Fruit fly (Drosophila melanogaster) whole organism, embryonic: ENCODE measurements around the gene CG14958.

Source experiments
- CG10267 ChIP-seq: fragments of 200-800 bp; sonication (Bioruptor generic); optimal IDR thresholded peaks from 2 replicates; lab custom pipeline; 2018; ENCODE audit warnings: missing biosample characterization, mild to moderate bottlenecking, missing genetic modification characterization, moderate library complexity
- CG12071 ChIP-seq: fragments of 200-800 bp; sonication (Bioruptor generic); optimal IDR thresholded peaks from 3 replicates; lab custom pipeline; 2018; ENCODE audit warnings: missing biosample characterization, mild to moderate bottlenecking, missing genetic modification characterization
- CG13424 ChIP-seq: fragments of 200-800 bp; sonication (Bioruptor generic); optimal IDR thresholded peaks from 2 replicates; lab custom pipeline; 2019; ENCODE audit warnings: missing biosample characterization, mild to moderate bottlenecking, missing genetic modification characterization, moderate library complexity
- CG15514 ChIP-seq: fragments of 200-800 bp; sonication (Bioruptor generic); optimal IDR thresholded peaks from 3 replicates; lab custom pipeline; 2017; ENCODE audit warnings: missing biosample characterization, missing genetic modification characterization, mild to moderate bottlenecking, moderate library complexity, missing genetic modification reagents
- CG15601 ChIP-seq: fragments of 200-800 bp; sonication (Bioruptor generic); optimal IDR thresholded peaks from 3 replicates; lab custom pipeline; 2019; ENCODE audit warnings: missing biosample characterization, mild to moderate bottlenecking, missing genetic modification characterization, moderate library complexity
- CG1602 ChIP-seq: fragments of 200-800 bp; sonication (Bioruptor generic); optimal IDR thresholded peaks from 3 replicates; lab custom pipeline; 2016; ENCODE audit warnings: missing biosample characterization, missing genetic modification characterization
- CG18599 ChIP-seq: fragments of 200-800 bp; sonication (Bioruptor generic); optimal IDR thresholded peaks from 3 replicates; lab custom pipeline; 2017; ENCODE audit warnings: missing biosample characterization, missing genetic modification characterization, mild to moderate bottlenecking, moderate library complexity, missing genetic modification reagents
- CG2129 ChIP-seq: fragments of 200-800 bp; sonication (Bioruptor generic); IDR thresholded peaks from 2 replicates; pipeline ENCODE4 v1.3.6; 2022; ENCODE audit warnings: missing biosample characterization, missing genetic modification characterization; ENCODE audit not compliant: partially characterized antibody
- CG2875 ChIP-seq: fragments of 200-800 bp; sonication (Bioruptor generic); optimal IDR thresholded peaks from 2 replicates; lab custom pipeline; 2017; ENCODE audit warnings: missing biosample characterization, mild to moderate bottlenecking, missing genetic modification characterization, missing genetic modification reagents
- CG33557 ChIP-seq: fragments of 200-800 bp; sonication (Bioruptor generic); optimal IDR thresholded peaks from 2 replicates; lab custom pipeline; 2019; ENCODE audit warnings: missing biosample characterization, mild to moderate bottlenecking, missing genetic modification characterization, moderate library complexity
- CG3407 ChIP-seq: fragments of 200-800 bp; sonication (Bioruptor generic); optimal IDR thresholded peaks from 2 replicates; lab custom pipeline; 2018; ENCODE audit warnings: missing biosample characterization, mild to moderate bottlenecking, missing genetic modification characterization
- CG3726 ChIP-seq: fragments of 200-800 bp; sonication (Bioruptor generic); IDR thresholded peaks from 3 replicates; pipeline ENCODE4, ENCODE4 v1.3.6; 2022; ENCODE audit warnings: missing biosample characterization, missing genetic modification characterization
- CG3847 ChIP-seq: fragments of 200-800 bp; sonication (Bioruptor generic); IDR thresholded peaks from 2 replicates; pipeline ENCODE4 v1.3.6; 2022; ENCODE audit warnings: missing biosample characterization, missing genetic modification characterization
- CG3995 ChIP-seq: fragments of 200-800 bp; sonication (Bioruptor generic); optimal IDR thresholded peaks from 3 replicates; lab custom pipeline; 2016; ENCODE audit warnings: missing biosample characterization, missing genetic modification characterization
- CG4424 ChIP-seq: fragments of 200-800 bp; sonication (Bioruptor generic); optimal IDR thresholded peaks from 3 replicates; lab custom pipeline; 2016; ENCODE audit warnings: missing biosample characterization, missing genetic modification characterization
- CG6689 ChIP-seq: fragments of 200-800 bp; sonication (Bioruptor generic); IDR thresholded peaks from 2 replicates; pipeline ENCODE4 v1.3.6; 2022; ENCODE audit warnings: missing biosample characterization, missing genetic modification characterization
- CG6813 ChIP-seq: fragments of 200-800 bp; sonication (Bioruptor generic); optimal IDR thresholded peaks from 2 replicates; lab custom pipeline; 2017; ENCODE audit warnings: missing biosample characterization, missing genetic modification characterization, mild to moderate bottlenecking, moderate library complexity, missing genetic modification reagents
- CG8944 ChIP-seq: fragments of 200-800 bp; sonication (Bioruptor generic); optimal IDR thresholded peaks from 3 replicates; lab custom pipeline; 2016; ENCODE audit warnings: missing biosample characterization, missing genetic modification characterization
- CG9797 ChIP-seq: fragments of 200-800 bp; sonication (Bioruptor generic); optimal IDR thresholded peaks from 3 replicates; lab custom pipeline; 2018; ENCODE audit warnings: missing biosample characterization, mild to moderate bottlenecking, missing genetic modification characterization
- Camta ChIP-seq: fragments of 200-800 bp; sonication (Bioruptor generic); optimal IDR thresholded peaks from 2 replicates; lab custom pipeline; 2016; ENCODE audit warnings: missing biosample characterization, missing genetic modification characterization
- Doc2 ChIP-seq: fragments of 200-800 bp; sonication (Bioruptor generic); IDR thresholded peaks from 2 replicates; pipeline ENCODE4 v1.3.6; 2022; ENCODE audit warnings: missing biosample characterization, missing genetic modification characterization
- HmgD ChIP-seq: fragments of 200-800 bp; sonication (Bioruptor generic); optimal IDR thresholded peaks from 3 replicates; lab custom pipeline; 2016; ENCODE audit warnings: missing biosample characterization, missing genetic modification characterization
- Lhr ChIP-seq: fragments of 200-800 bp; sonication (Bioruptor generic); optimal IDR thresholded peaks from 3 replicates; lab custom pipeline; 2017; ENCODE audit warnings: mild to moderate bottlenecking, missing biosample characterization, missing genetic modification reagents, missing genetic modification characterization
- Lpt ChIP-seq: fragments of >200 bp; optimal IDR thresholded peaks from 2 replicates; lab custom pipeline; 2018; ENCODE audit warnings: missing biosample characterization, missing genetic modification characterization
- MBD-R2 ChIP-seq: fragments of 200-800 bp; sonication (Bioruptor generic); IDR thresholded peaks from 2 replicates; pipeline ENCODE4 v1.3.6; 2022; ENCODE audit warnings: missing biosample characterization, missing genetic modification characterization
- MTF-1 ChIP-seq: fragments of 200-800 bp; sonication (Bioruptor generic); optimal IDR thresholded peaks from 2 replicates; lab custom pipeline; 2018; ENCODE audit warnings: missing biosample characterization, mild to moderate bottlenecking, missing genetic modification characterization, borderline replicate concordance
- Med ChIP-seq: fragments of 200-800 bp; sonication (Bioruptor generic); peaks from one replicate; lab custom pipeline; 2016; ENCODE audit warnings: missing biosample characterization, missing genetic modification characterization, mild to moderate bottlenecking, inconsistent platforms, moderate library complexity
- NC2β ChIP-seq: fragments of 200-800 bp; sonication (Bioruptor generic); optimal IDR thresholded peaks from 2 replicates; lab custom pipeline; 2016; ENCODE audit warnings: missing biosample characterization, missing genetic modification characterization
- Nf-YA ChIP-seq: fragments of 200-800 bp; sonication (Bioruptor generic); IDR thresholded peaks from 2 replicates; pipeline ENCODE4 v1.3.6; 2022; ENCODE audit warnings: missing biosample characterization, missing genetic modification characterization
- Nf-YC ChIP-seq: fragments of 200-800 bp; optimal IDR thresholded peaks from 3 replicates; lab custom pipeline; 2019; ENCODE audit warnings: missing biosample characterization, mild to moderate bottlenecking, missing genetic modification characterization, moderate library complexity
- Sin3A ChIP-seq: fragments of >200 bp; optimal IDR thresholded peaks from 2 replicates; lab custom pipeline; 2018
- Six4 ChIP-seq: fragments of 200-800 bp; sonication (Bioruptor generic); optimal IDR thresholded peaks from 2 replicates; lab custom pipeline; 2016; ENCODE audit warnings: missing biosample characterization, missing genetic modification characterization
- Sry-β ChIP-seq: fragments of 200-800 bp; sonication (Bioruptor generic); optimal IDR thresholded peaks from 2 replicates; lab custom pipeline; 2018; ENCODE audit warnings: missing biosample characterization, mild to moderate bottlenecking, missing genetic modification characterization, moderate library complexity
- Sry-δ ChIP-seq: fragments of 200-800 bp; sonication (Bioruptor generic); optimal IDR thresholded peaks from 2 replicates; lab custom pipeline; 2016; ENCODE audit warnings: missing biosample characterization, missing genetic modification characterization
- Trl ChIP-seq, 3 experiments: fragments of >200 bp in 2 of 3; fragments of 200-800 bp in 1 of 3; sonication (Bioruptor generic) in 1 of 3; optimal IDR thresholded peaks; 2 replicates in 1 of 3; 3 replicates in 2 of 3; lab custom pipeline; 2016 to 2017; ENCODE audit warnings: missing biosample characterization in 1 of 3, missing genetic modification characterization in 1 of 3
- Xbp1 ChIP-seq: fragments of 200-800 bp; sonication (Bioruptor generic); optimal IDR thresholded peaks from 3 replicates; lab custom pipeline; 2016; ENCODE audit warnings: missing biosample characterization, mild to moderate bottlenecking, missing genetic modification characterization
- ara ChIP-seq: fragments of 200-800 bp; sonication (Bioruptor generic); IDR thresholded peaks from 2 replicates; pipeline ENCODE4 v1.3.6; 2022; ENCODE audit warnings: missing biosample characterization, missing genetic modification characterization
- cg ChIP-seq: fragments of 200-800 bp; sonication (Bioruptor generic); optimal IDR thresholded peaks from 3 replicates; lab custom pipeline; 2019; ENCODE audit warnings: missing biosample characterization, mild to moderate bottlenecking, missing genetic modification characterization, moderate library complexity
- dmrt99B ChIP-seq: fragments of 200-800 bp; sonication (Bioruptor generic); optimal IDR thresholded peaks from 2 replicates; lab custom pipeline; 2018; ENCODE audit warnings: missing biosample characterization, mild to moderate bottlenecking, missing genetic modification characterization, moderate library complexity
- eve ChIP-seq, 2 experiments: fragments of >200 bp; optimal IDR thresholded peaks; 2 replicates each; lab custom pipeline; 2017; ENCODE audit warnings: missing biosample characterization in 2 of 2, missing genetic modification characterization in 2 of 2
- gcm ChIP-seq: fragments of 200-800 bp; sonication (Bioruptor generic); optimal IDR thresholded peaks from 2 replicates; lab custom pipeline; 2019; ENCODE audit warnings: missing biosample characterization, mild to moderate bottlenecking, missing genetic modification characterization, moderate library complexity
- kni ChIP-seq: fragments of 200-800 bp; sonication (Bioruptor generic); optimal IDR thresholded peaks from 3 replicates; lab custom pipeline; 2017; ENCODE audit warnings: mild to moderate bottlenecking, missing biosample characterization, missing genetic modification reagents, missing genetic modification characterization
- lmd ChIP-seq: fragments of 200-800 bp; sonication (Bioruptor generic); IDR thresholded peaks from 2 replicates; pipeline ENCODE4 v1.3.6; 2022; ENCODE audit warnings: missing biosample characterization, missing genetic modification characterization
- lola ChIP-seq, 3 experiments: fragments of >200 bp in 2 of 3; fragments of 200-800 bp in 1 of 3; sonication (Bioruptor generic) in 1 of 3; optimal IDR thresholded peaks; 2 replicates each; lab custom pipeline; 2017 to 2019; ENCODE audit warnings: missing biosample characterization in 3 of 3, missing genetic modification characterization in 3 of 3, mild to moderate bottlenecking in 1 of 3, moderate library complexity in 1 of 3
- maf-S ChIP-seq: fragments of 200-800 bp; sonication (Bioruptor generic); optimal IDR thresholded peaks from 2 replicates; lab custom pipeline; 2016; ENCODE audit warnings: missing biosample characterization, missing genetic modification characterization
- pnt ChIP-seq: fragments of 200-800 bp; sonication (Bioruptor generic); optimal IDR thresholded peaks from 3 replicates; lab custom pipeline; 2016; ENCODE audit warnings: missing biosample characterization, missing genetic modification characterization
- sim ChIP-seq: fragments of 200-800 bp; sonication (Bioruptor generic); IDR thresholded peaks from 2 replicates; pipeline ENCODE4 v1.3.6; 2022; ENCODE audit warnings: missing biosample characterization, missing genetic modification characterization
- slbo ChIP-seq: fragments of 200-800 bp; sonication (Bioruptor generic); IDR thresholded peaks from 2 replicates; pipeline ENCODE4 v1.3.6; 2022; ENCODE audit warnings: missing biosample characterization, missing genetic modification characterization
- so ChIP-seq: fragments of 200-800 bp; sonication (Bioruptor generic); IDR thresholded peaks from 3 replicates; pipeline ENCODE4 v1.3.6; 2022; ENCODE audit warnings: missing biosample characterization, missing genetic modification characterization
- sqz ChIP-seq: fragments of 200-800 bp; sonication (Bioruptor generic); optimal IDR thresholded peaks from 3 replicates; lab custom pipeline; 2018; ENCODE audit warnings: missing biosample characterization, mild to moderate bottlenecking, missing genetic modification characterization
- yki ChIP-seq: fragments of >200 bp; optimal IDR thresholded peaks from 3 replicates; lab custom pipeline; 2018

The CG14958 gene

dm6 chr3L:3141411-3141810, 48.4 kb upstream of the CG14958 start (continued):
- TF ChIP-seq CG13424 (tag; lab: Kevin White, UChicago) (no peak), Sin3A (lab: Kevin White, UChicago) (no peak), MTF-1 (GFP tag; lab: Kevin White, UChicago) (peak; percentile 10), CG10267 (peak; percentile 5), eve (GFP tag; optimal IDR thresholded peaks at IDR 0.05; lab: Kevin White, UChicago) (no peak), sim (GFP tag; lab: Robert Waterston, UW) (peak; percentile 36; the same call in 1 of the 2 replicates), cg (GFP tag; lab: Kevin White, UChicago) (peak; percentile 24), HmgD (no peak), CG3847 (0 out of 2 replicates have a peak, but pooled peaks have one; percentile 10), CG3407 (GFP tag; lab: Kevin White, UChicago) (peak; percentile 22), Lhr (GFP tag; lab: Kevin White, UChicago) (peak; percentile 7), CG2129 (GFP tag; lab: Robert Waterston, UW) (no peak), CG8944 (GFP tag; lab: Kevin White, UChicago) (no peak), CG33557 (GFP tag; lab: Kevin White, UChicago) (peak; percentile 91), Nf-YA (GFP tag; lab: Robert Waterston, UW) (no peak), CG4424 (GFP tag; lab: Kevin White, UChicago) (no peak), lola (GFP tag; optimal IDR thresholded peaks at IDR 0.05; lab: Kevin White, UChicago) (peak in 1 of 3 experiments; percentile 33), lmd (GFP tag; lab: Robert Waterston, UW) (no peak), Nf-YC (tag; lab: Kevin White, UChicago) (no peak), CG15514 (GFP tag; lab: Kevin White, UChicago) (no peak), pnt (GFP tag; lab: Kevin White, UChicago) (no peak), CG12071 (GFP tag; lab: Kevin White, UChicago) (no peak), Doc2 (GFP tag; lab: Robert Waterston, UW) (no peak), CG9797 (GFP tag; lab: Kevin White, UChicago) (no peak), so (GFP tag; lab: Robert Waterston, UW) (no peak), CG2875 (GFP tag; lab: Kevin White, UChicago) (peak; percentile 30), CG3726 (GFP tag; lab: Robert Waterston, UW) (no peak), ara (0 out of 2 replicates have a peak, but pooled peaks have one; percentile 44), gcm (peak; percentile 64), slbo (GFP tag; lab: Robert Waterston, UW) (no peak), CG6689 (GFP tag; lab: Robert Waterston, UW) (no peak), CG3995 (GFP tag; lab: Kevin White, UChicago) (no peak), Lpt (GFP tag; lab: Kevin White, UChicago) (no peak), kni (GFP tag; lab: Kevin White, UChicago) (peak; percentile 87), sqz (no peak), maf-S (GFP tag; lab: Kevin White, UChicago) (no peak), Trl (optimal IDR thresholded peaks at IDR 0.05; lab: Kevin White, UChicago) (no peak), Trl (GFP tag; optimal IDR thresholded peaks at IDR 0.05; lab: Kevin White, UChicago) (no peak), NC2β (no peak), Sry-δ (GFP tag; lab: Kevin White, UChicago) (no peak), Xbp1 (no peak), CG1602 (GFP tag; lab: Kevin White, UChicago) (no peak), Camta (GFP tag; lab: Kevin White, UChicago) (no peak), CG6813 (GFP tag; lab: Kevin White, UChicago) (no peak), yki (no peak), CG18599 (no peak), Sry-β (peak; percentile 39), Six4 (GFP tag; lab: Kevin White, UChicago) (no peak), dmrt99B (tag; lab: Kevin White, UChicago) (no peak), MBD-R2 (GFP tag; lab: Robert Waterston, UW) (no peak), Med (GFP tag; lab: Kevin White, UChicago) (no peak), CG15601 (tag; lab: Kevin White, UChicago) (peak; percentile 76)
